Fruit fly (Drosophila melanogaster): ENCODE results near the gene Ctr9.

DNA sequence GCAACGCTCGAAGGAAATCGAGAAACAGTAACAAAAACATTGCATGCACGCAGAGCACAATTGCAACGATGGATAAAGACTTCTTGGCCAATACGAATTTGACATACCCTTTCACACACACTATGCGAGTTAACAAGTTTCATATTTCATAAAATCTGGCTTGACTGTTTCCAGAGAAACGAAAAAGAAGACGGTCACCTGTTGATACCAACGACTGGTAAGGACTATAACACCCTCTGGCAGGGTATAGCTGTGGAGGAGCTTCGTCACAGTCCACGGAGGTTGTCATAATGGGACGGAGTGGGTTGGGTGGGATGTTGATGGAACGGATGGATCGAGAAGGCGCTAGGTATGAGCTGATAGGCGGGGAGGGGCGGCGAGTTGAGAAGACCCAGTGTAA, 41.2 kb downstream of the Ctr9 start:
- TF ChIP-seq tj (GFP tag; optimal IDR thresholded peaks at IDR 0.05) = no peak
- TF ChIP-seq CG1620 (GFP tag; optimal IDR thresholded peaks at IDR 0.05) = no peak
- TF ChIP-seq cic (GFP tag; optimal IDR thresholded peaks at IDR 0.05) = no peak
- TF ChIP-seq Clk (GFP tag; optimal IDR thresholded peaks at IDR 0.05) = no peak
- TF ChIP-seq CG5204 (GFP tag; optimal IDR thresholded peaks at IDR 0.05) = no peak
- no peak for TF ChIP-seq bab1 (GFP tag; optimal IDR thresholded peaks at IDR 0.05)
- no peak for TF ChIP-seq CG12768 (GFP tag; optimal IDR thresholded peaks at IDR 0.05)
- TF ChIP-seq CG33017 (tag; optimal IDR thresholded peaks at IDR 0.05) = no peak
- TF ChIP-seq toe (GFP tag; optimal IDR thresholded peaks at IDR 0.05) = no peak
- TF ChIP-seq CG11617 (GFP tag; optimal IDR thresholded peaks at IDR 0.05) = no peak
- no peak for TF ChIP-seq pad (GFP tag; optimal IDR thresholded peaks at IDR 0.05)
- TF ChIP-seq CG7101 (tag; optimal IDR thresholded peaks at IDR 0.05) = no peak
- TF ChIP-seq CG14711 (tag; optimal IDR thresholded peaks at IDR 0.05) = no peak
- no peak for TF ChIP-seq ovo (GFP tag; optimal IDR thresholded peaks at IDR 0.05)

Data from whole organism, adult.